Worm (Caenorhabditis elegans) whole organism, L2 larva: Measurements from ENCODE around the gene hlh-4.
A peak's percentile ranks its signal among the peaks of the same experiment; 100 is the strongest.

ENCODE experiments used
- lin-39 ChIP-seq: fragments of 150-350 bp; optimal IDR thresholded peaks from 2 replicates; lab custom pipeline; 2014; ENCODE audit warnings: missing biosample characterization, missing genetic modification reagents, missing genetic modification characterization
- mdl-1 ChIP-seq, 2 experiments: fragments of 150-350 bp in 1 of 2; sonication (generic microtip) in 1 of 2; optimal IDR thresholded peaks; 2 replicates each; lab custom pipeline; 2017; ENCODE audit warnings: missing biosample characterization in 2 of 2, missing genetic modification characterization in 2 of 2
- nhr-25 ChIP-seq: fragments of 150-350 bp; sonication (generic microtip); optimal IDR thresholded peaks from 3 replicates; lab custom pipeline; 2014; ENCODE audit warnings: missing biosample characterization, missing genetic modification characterization
- skn-1 ChIP-seq: sonication (generic microtip); optimal IDR thresholded peaks from 2 replicates; lab custom pipeline; 2017; ENCODE audit warnings: missing biosample characterization, missing genetic modification characterization
- snpc-4 ChIP-seq: fragments of 150-350 bp; optimal IDR thresholded peaks from 2 replicates; lab custom pipeline; 2014; ENCODE audit warnings: missing biosample characterization, missing genetic modification characterization
- unc-55 ChIP-seq: fragments of 150-350 bp; sonication (generic microtip); optimal IDR thresholded peaks from 3 replicates; lab custom pipeline; 2014; ENCODE audit warnings: missing biosample characterization, missing genetic modification reagents, missing genetic modification characterization
- unc-62 ChIP-seq: fragments of 150-350 bp; optimal IDR thresholded peaks from 2 replicates; lab custom pipeline; 2014; ENCODE audit warnings: missing biosample characterization, missing genetic modification reagents, missing genetic modification characterization

- TF ChIP-seq nhr-25 (tag; lab: Kevin White, UChicago) (peak; percentile 75), unc-62 (no peak), lin-39 (no peak), snpc-4 (tag; lab: Kevin White, UChicago) (peak; percentile 53), unc-55 (peak; percentile 97), skn-1 (no peak), mdl-1 (tag; optimal IDR thresholded peaks at IDR 0.05; lab: Kevin White, UChicago) (peak in 1 of 2 experiments; percentile 41)
Measured at ce11 chrIII:9780665-9781304, 41.9 kb upstream of the hlh-4 start, which contains the start of gene vha-1.
